Fruit fly (Drosophila melanogaster) S2 (cell line): ENCODE data around the gene beta-PheRS.

Experiments used
- CG8478 ChIP-seq: fragments of >200 bp; optimal IDR thresholded peaks from 2 replicates; lab custom pipeline; 2018
- CTCF ChIP-seq, 2 experiments: fragments of >200 bp; optimal IDR thresholded peaks; 2 replicates each; lab custom pipeline; 2018

DNA sequence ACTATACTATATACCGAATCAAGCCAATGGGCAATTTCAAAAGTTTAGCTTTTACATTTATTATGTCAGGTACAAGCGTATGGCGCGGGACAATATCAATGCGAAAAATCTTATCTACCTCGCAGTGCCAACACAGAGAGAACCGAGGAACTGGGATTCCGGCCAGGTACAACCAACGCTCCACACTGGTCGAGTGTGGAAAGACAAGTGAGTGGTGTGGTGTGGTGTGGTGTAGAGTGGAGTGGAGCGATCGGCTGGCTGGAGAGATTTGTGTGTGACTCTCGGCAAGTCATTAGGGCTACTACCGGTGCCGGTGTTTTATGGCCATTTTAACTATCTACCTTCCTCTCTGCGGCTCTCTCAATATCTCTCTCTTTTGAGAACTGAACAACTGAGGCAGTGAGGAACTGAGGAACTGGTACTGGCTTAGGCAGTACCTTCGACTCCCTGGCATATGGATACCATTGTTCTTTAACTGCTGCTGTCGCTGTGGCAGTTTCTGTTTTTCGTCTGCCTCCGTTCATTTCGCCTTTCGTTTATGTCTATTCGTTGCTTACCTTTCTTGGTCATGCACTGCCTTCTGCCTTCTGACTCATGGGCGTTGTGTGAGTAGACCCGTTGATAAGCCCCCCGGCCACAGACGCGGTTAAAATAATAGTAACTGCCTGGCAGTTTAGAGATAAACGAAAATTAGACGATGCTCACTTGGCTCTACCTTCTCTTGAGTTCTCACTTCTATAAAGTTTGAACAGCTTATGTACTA, 7.0 kb upstream of the beta-PheRS start:
- no peak for TF ChIP-seq CG8478 (lab: Kevin White, UChicago)
- TF ChIP-seq CTCF (optimal IDR thresholded peaks at IDR 0.05; lab: Kevin White, UChicago) = no peak
